Fruit fly (Drosophila melanogaster) whole organism: ENCODE measurements around the gene CG6144.

Experiments used
- Dll ChIP-seq: fragments of >200 bp; optimal IDR thresholded peaks from 2 replicates; lab custom pipeline; 2017
- pan ChIP-seq: fragments of >200 bp; optimal IDR thresholded peaks from 2 replicates; lab custom pipeline; 2017
- psq ChIP-seq: fragments of >200 bp; optimal IDR thresholded peaks from 2 replicates; lab custom pipeline; 2017
- usp ChIP-seq: fragments of >200 bp; optimal IDR thresholded peaks from 2 replicates; lab custom pipeline; 2017; ENCODE audit warnings: missing biosample characterization, missing genetic modification characterization, mixed read lengths

dm6 chr2L:10539360-10539759 is 50.9 kb downstream of the CG6144 start:
- TF ChIP-seq usp (GFP tag; lab: Kevin White, UChicago) (no peak), pan (lab: Kevin White, UChicago) (no peak), psq (lab: Kevin White, UChicago) (no peak), Dll (lab: Kevin White, UChicago) (no peak)
